Fruit fly (Drosophila melanogaster) whole organism, pupa: ENCODE results near the gene CG32091.

Source experiments
- CG10348 ChIP-seq: fragments of 200-800 bp; sonication (Bioruptor generic); IDR thresholded peaks from 2 replicates; pipeline ENCODE4 v1.3.6; 2022; ENCODE audit warnings: missing biosample characterization, missing genetic modification characterization
- CG12605 ChIP-seq: fragments of 200-800 bp; sonication (Bioruptor generic); IDR thresholded peaks from 2 replicates; pipeline ENCODE4 v1.3.6; 2022; ENCODE audit warnings: missing biosample characterization, missing genetic modification characterization
- CG13204 ChIP-seq: fragments of 200-800 bp; sonication (Bioruptor generic); optimal IDR thresholded peaks from 2 replicates; lab custom pipeline; 2018; ENCODE audit warnings: missing biosample characterization, mild to moderate bottlenecking, missing genetic modification characterization, moderate library complexity
- CG14655 ChIP-seq: fragments of 200-800 bp; sonication (Bioruptor generic); optimal IDR thresholded peaks from 3 replicates; lab custom pipeline; 2017; ENCODE audit warnings: mild to moderate bottlenecking, missing biosample characterization, missing genetic modification reagents, missing genetic modification characterization
- CG15710 ChIP-seq: fragments of 200-800 bp; sonication (Bioruptor generic); optimal IDR thresholded peaks from 2 replicates; lab custom pipeline; 2018; ENCODE audit warnings: missing biosample characterization, mild to moderate bottlenecking, missing genetic modification characterization, moderate library complexity
- CG17806 ChIP-seq: fragments of 200-800 bp; sonication (Bioruptor generic); optimal IDR thresholded peaks from 2 replicates; lab custom pipeline; 2018; ENCODE audit warnings: missing biosample characterization, mild to moderate bottlenecking, missing genetic modification characterization, moderate library complexity
- CG32121 ChIP-seq: fragments of 200-800 bp; sonication (Bioruptor generic); IDR thresholded peaks from 2 replicates; pipeline ENCODE4 v1.3.6; 2022; ENCODE audit warnings: missing biosample characterization, missing genetic modification characterization
- CG34367 ChIP-seq: fragments of 200-800 bp; sonication (Bioruptor generic); optimal IDR thresholded peaks from 2 replicates; lab custom pipeline; 2018; ENCODE audit warnings: missing biosample characterization, mild to moderate bottlenecking, missing genetic modification characterization
- CG4496 ChIP-seq: fragments of 200-800 bp; sonication (Bioruptor generic); IDR thresholded peaks from 3 replicates; pipeline ENCODE4 v1.3.6; 2022; ENCODE audit warnings: missing biosample characterization, missing genetic modification characterization
- CG8159 ChIP-seq: fragments of 200-800 bp; sonication (Bioruptor generic); optimal IDR thresholded peaks from 3 replicates; lab custom pipeline; 2018; ENCODE audit warnings: missing biosample characterization, mild to moderate bottlenecking, missing genetic modification characterization, moderate library complexity
- CG8301 ChIP-seq: fragments of 200-800 bp; sonication (Bioruptor generic); optimal IDR thresholded peaks from 2 replicates; lab custom pipeline; 2018; ENCODE audit warnings: missing biosample characterization, mild to moderate bottlenecking, missing genetic modification characterization
- CG9948 ChIP-seq: fragments of 200-800 bp; sonication (Bioruptor generic); optimal IDR thresholded peaks from 2 replicates; lab custom pipeline; 2018; ENCODE audit warnings: missing biosample characterization, mild to moderate bottlenecking, missing genetic modification characterization, moderate library complexity
- D1 ChIP-seq: fragments of 200-800 bp; sonication (Bioruptor generic); optimal IDR thresholded peaks from 2 replicates; lab custom pipeline; 2018; ENCODE audit warnings: missing biosample characterization, mild to moderate bottlenecking, missing genetic modification characterization, moderate library complexity
- EcR ChIP-seq: fragments of 200-800 bp; sonication (Bioruptor generic); optimal IDR thresholded peaks from 3 replicates; lab custom pipeline; 2019; ENCODE audit warnings: missing biosample characterization, missing genetic modification characterization, mild to moderate bottlenecking, moderate library complexity, missing genetic modification reagents
- Ets98B ChIP-seq: fragments of 200-800 bp; sonication (Bioruptor generic); IDR thresholded peaks from 2 replicates; pipeline ENCODE4 v1.3.6; 2022; ENCODE audit warnings: missing biosample characterization, missing genetic modification characterization
- Pif1A ChIP-seq: fragments of 200-800 bp; sonication (Bioruptor generic); optimal IDR thresholded peaks from 3 replicates; lab custom pipeline; 2016; ENCODE audit warnings: missing biosample characterization, missing genetic modification characterization
- Pif1B ChIP-seq: fragments of 200-800 bp; sonication (Bioruptor generic); optimal IDR thresholded peaks from 3 replicates; lab custom pipeline; 2016; ENCODE audit warnings: missing biosample characterization, missing genetic modification characterization
- Snoo ChIP-seq: fragments of 200-800 bp; sonication (Bioruptor generic); optimal IDR thresholded peaks from 3 replicates; lab custom pipeline; 2017; ENCODE audit warnings: missing biosample characterization, mild to moderate bottlenecking, missing genetic modification characterization, inconsistent platforms
- fd96Ca ChIP-seq: fragments of 200-800 bp; sonication (Bioruptor generic); IDR thresholded peaks from 3 replicates; pipeline ENCODE4 v1.3.6; 2022; ENCODE audit warnings: missing biosample characterization, missing genetic modification characterization
- gl ChIP-seq: fragments of 200-800 bp; sonication (Bioruptor generic); optimal IDR thresholded peaks from 2 replicates; lab custom pipeline; 2018; ENCODE audit warnings: missing biosample characterization, mild to moderate bottlenecking, missing genetic modification characterization
- rn ChIP-seq: fragments of 200-800 bp; sonication (Bioruptor generic); IDR thresholded peaks from 2 replicates; pipeline ENCODE4 v1.3.6; 2022; ENCODE audit warnings: missing biosample characterization, missing genetic modification characterization

CG32091 gene

dm6 chr3L:11631092-11631491 lies at the start of gene CG32091:
Gene CG32091, plus strand, starts transcription at chr3L:11631392.
- TF ChIP-seq CG17806 (tag; lab: Kevin White, UChicago) (no peak), CG10348 (GFP tag; lab: Robert Waterston, UW) (no peak), EcR (GFP tag; lab: Kevin White, UChicago) (no peak), CG8159 (no peak), rn (GFP tag; lab: Robert Waterston, UW) (no peak), CG13204 (no peak), Ets98B (GFP tag; lab: Robert Waterston, UW) (no peak), CG15710 (no peak), CG34367 (no peak), Snoo (tag; lab: Kevin White, UChicago) (no peak), CG8301 (tag; lab: Kevin White, UChicago) (no peak), Pif1A (GFP tag; lab: Kevin White, UChicago) (no peak), CG12605 (no peak), fd96Ca (no peak), gl (tag; lab: Kevin White, UChicago) (no peak), CG9948 (no peak), Pif1B (GFP tag; lab: Kevin White, UChicago) (no peak)

- TF ChIP-seq Pif1B (GFP tag; lab: Kevin White, UChicago): no peak
- TF ChIP-seq Pif1A (GFP tag; lab: Kevin White, UChicago): no peak
- no peak for TF ChIP-seq CG34367
- TF ChIP-seq gl (tag; lab: Kevin White, UChicago): no peak
- no peak for TF ChIP-seq CG8159
- TF ChIP-seq D1: no peak
- no peak for TF ChIP-seq fd96Ca
These were observed 49.1 kb upstream of the CG32091 start, which contains the start of gene CG33269 for dm6 chr3L:11582097-11582496. Gene CG33269, minus strand, starts transcription at chr3L:11582197.

dm6 chr3L:11583964-11584363 lies 47.2 kb upstream of the CG32091 start, which contains the start of gene CG32086:
Gene CG32086, minus strand, starts transcription at chr3L:11584064.
- TF ChIP-seq CG4496: no peak
- no peak for TF ChIP-seq EcR (GFP tag; lab: Kevin White, UChicago)
- no peak for TF ChIP-seq CG17806 (tag; lab: Kevin White, UChicago)
- TF ChIP-seq CG10348 (GFP tag; lab: Robert Waterston, UW): no peak
- no peak for TF ChIP-seq D1
- TF ChIP-seq fd96Ca: no peak
- TF ChIP-seq CG34367: no peak
- no peak for TF ChIP-seq CG8159
- TF ChIP-seq CG13204: no peak
- no peak for TF ChIP-seq Pif1B (GFP tag; lab: Kevin White, UChicago)
- no peak for TF ChIP-seq CG9948
- TF ChIP-seq CG14655: no peak
- no peak for TF ChIP-seq CG8301 (tag; lab: Kevin White, UChicago)
- TF ChIP-seq CG12605: no peak
- no peak for TF ChIP-seq CG32121 (GFP tag; lab: Robert Waterston, UW)
- TF ChIP-seq Snoo (tag; lab: Kevin White, UChicago): no peak
- TF ChIP-seq, all 21 proteins: peak for 0

dm6 chr3L:11586794-11587462 lies 44.3 kb upstream of the CG32091 start:
- TF ChIP-seq CG32121 (GFP tag; lab: Robert Waterston, UW) (0 out of 2 replicates have a peak, but pooled peaks have one; percentile 16), Ets98B (GFP tag; lab: Robert Waterston, UW) (no peak), CG4496 (peak; percentile 18; the same call in 1 of the 3 replicates)

- TF ChIP-seq CG12605 (peak; percentile 71), CG13204 (peak; percentile 83), gl (tag; lab: Kevin White, UChicago) (peak; percentile 81), CG32121 (GFP tag; lab: Robert Waterston, UW) (peak; percentile 66), CG9948 (peak; percentile 85), CG8159 (peak; percentile 92), CG10348 (GFP tag; lab: Robert Waterston, UW) (peak; percentile 57; the same call in 1 of the 2 replicates), Pif1B (GFP tag; lab: Kevin White, UChicago) (peak; percentile 76), CG14655 (peak; percentile 91), EcR (GFP tag; lab: Kevin White, UChicago) (peak; percentile 52), CG34367 (peak; percentile 84), CG8301 (tag; lab: Kevin White, UChicago) (peak; percentile 89), Pif1A (GFP tag; lab: Kevin White, UChicago) (peak; percentile 80), CG4496 (peak; percentile 81), fd96Ca (no peak; the same call in 1 of the 3 replicates), rn (GFP tag; lab: Robert Waterston, UW) (peak; percentile 60; the same call in 1 of the 2 replicates), D1 (peak; percentile 28), Snoo (tag; lab: Kevin White, UChicago) (peak; percentile 78), Ets98B (GFP tag; lab: Robert Waterston, UW) (peak; percentile 74), CG17806 (tag; lab: Kevin White, UChicago) (peak; percentile 84), CG15710 (peak; percentile 93)
These were observed 43.2 kb upstream of the CG32091 start, which contains the start of gene rt for dm6 chr3L:11587720-11588580. Gene rt, minus strand, starts transcription at chr3L:11587770.

dm6 chr3L:11588594-11588993 lies 42.6 kb upstream of the CG32091 start:
- TF ChIP-seq CG17806 (tag; lab: Kevin White, UChicago) (no peak), CG34367 (no peak), Ets98B (GFP tag; lab: Robert Waterston, UW) (0 out of 2 replicates have a peak, but pooled peaks have one; percentile 37), CG32121 (GFP tag; lab: Robert Waterston, UW) (no peak), CG4496 (0 out of 3 replicates have a peak, but pooled peaks have one; percentile 45), CG14655 (no peak), CG13204 (no peak), gl (tag; lab: Kevin White, UChicago) (no peak), CG8301 (tag; lab: Kevin White, UChicago) (peak; percentile 21)
